Worm (Caenorhabditis elegans) whole organism, early embryonic: Measurements from ENCODE around the gene rme-4.

ENCODE experiments used
- B0310.2 ChIP-seq: sonication (generic microtip); optimal IDR thresholded peaks from 2 replicates; lab custom pipeline; 2016; ENCODE audit warnings: mild to moderate bottlenecking, missing genetic modification characterization, missing compliant biosample characterization
- F13C5.2 ChIP-seq: sonication (generic microtip); optimal IDR thresholded peaks from 2 replicates; lab custom pipeline; 2017; ENCODE audit warnings: mild to moderate bottlenecking, missing genetic modification characterization, inconsistent platforms, missing compliant biosample characterization
- aly-1 ChIP-seq: sonication (generic microtip); optimal IDR thresholded peaks from 2 replicates; lab custom pipeline; 2016; ENCODE audit warnings: missing genetic modification characterization, missing compliant biosample characterization
- ama-1 ChIP-seq: fragments of 150-350 bp; optimal IDR thresholded peaks from 2 replicates; lab custom pipeline; 2014
- ceh-13 ChIP-seq: fragments of 200-800 bp; sonication (Bioruptor generic); optimal IDR thresholded peaks from 2 replicates; lab custom pipeline; 2018; ENCODE audit warnings: mild to moderate bottlenecking, missing genetic modification characterization, missing compliant biosample characterization
- ceh-36 ChIP-seq: sonication (generic microtip); optimal IDR thresholded peaks from 2 replicates; lab custom pipeline; 2016; ENCODE audit warnings: missing genetic modification characterization, inconsistent platforms, missing compliant biosample characterization
- ets-7 ChIP-seq: sonication (generic microtip); optimal IDR thresholded peaks from 2 replicates; lab custom pipeline; 2016; ENCODE audit warnings: missing genotype, missing genetic modification characterization, missing compliant biosample characterization
- flt-1 ChIP-seq: fragments of 200-800 bp; sonication (Bioruptor generic); IDR thresholded peaks from 2 replicates; pipeline ENCODE4 v1.3.6; 2022; ENCODE audit warnings: missing genetic modification characterization, missing compliant biosample characterization
- hmbx-1 ChIP-seq: sonication (generic microtip); optimal IDR thresholded peaks from 2 replicates; lab custom pipeline; 2016; ENCODE audit warnings: mild to moderate bottlenecking, missing genetic modification characterization, missing compliant biosample characterization
- hmg-4 ChIP-seq: fragments of 200-800 bp; sonication (Bioruptor generic); optimal IDR thresholded peaks from 2 replicates; lab custom pipeline; 2018; ENCODE audit warnings: mild to moderate bottlenecking, missing genetic modification characterization, missing compliant biosample characterization
- hnd-1 ChIP-seq: sonication (generic microtip); optimal IDR thresholded peaks from 2 replicates; lab custom pipeline; 2016; ENCODE audit warnings: missing genetic modification characterization, missing compliant biosample characterization
- pes-1 ChIP-seq: fragments of 200-800 bp; sonication (Bioruptor generic); IDR thresholded peaks from 2 replicates; pipeline ENCODE4 v1.3.6; 2022; ENCODE audit warnings: missing genetic modification reagents, missing genetic modification characterization, missing compliant biosample characterization
- scrt-1 ChIP-seq: fragments of 200-800 bp; sonication (Bioruptor generic); IDR thresholded peaks from 2 replicates; pipeline ENCODE4 v1.3.6; 2022; ENCODE audit warnings: missing genetic modification characterization, missing compliant biosample characterization
- sea-1 ChIP-seq: fragments of 200-800 bp; sonication (Bioruptor generic); conservative IDR thresholded peaks from 2 replicates; pipeline ENCODE4 v1.3.6; 2022; ENCODE audit warnings: missing genetic modification characterization, missing compliant biosample characterization
- tbx-11 ChIP-seq: fragments of 200-800 bp; sonication (Bioruptor generic); IDR thresholded peaks from 2 replicates; pipeline ENCODE4 v1.3.6; 2022; ENCODE audit warnings: missing genetic modification characterization, missing compliant biosample characterization
- tbx-37 ChIP-seq: fragments of 200-800 bp; sonication (Bioruptor generic); conservative IDR thresholded peaks from 2 replicates; pipeline ENCODE4 v1.3.6; 2022; ENCODE audit warnings: missing genetic modification reagents, missing genetic modification characterization, missing compliant biosample characterization
- tra-4 ChIP-seq: sonication (generic microtip); optimal IDR thresholded peaks from 2 replicates; lab custom pipeline; 2017; ENCODE audit warnings: missing genetic modification characterization, missing compliant biosample characterization

The rme-4 gene

DNA sequence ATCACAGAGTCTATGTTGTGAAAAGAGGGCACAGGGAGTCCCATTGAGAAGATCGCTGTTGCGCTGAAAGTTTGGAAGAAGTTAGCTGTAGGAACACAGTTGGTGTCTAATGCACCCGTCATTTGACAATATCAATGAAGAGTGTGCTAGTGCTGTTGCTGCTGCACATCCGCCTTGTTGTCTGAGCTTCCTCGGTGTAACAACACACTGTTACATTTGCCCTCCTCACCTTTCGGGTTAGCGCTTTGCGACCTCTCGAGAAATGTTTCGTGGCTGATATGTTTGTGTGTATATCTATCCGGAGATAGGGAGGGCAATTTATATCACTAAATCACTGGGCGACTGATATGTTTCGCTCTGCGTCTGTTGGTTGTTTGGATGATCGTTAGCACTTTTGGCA, 14.6 kb upstream of the rme-4 start:
- TF ChIP-seq ceh-36 (tag; lab: Kevin White, UChicago) (no peak), hmg-4 (GFP tag; lab: Kevin White, UChicago) (peak; percentile 54)

DNA sequence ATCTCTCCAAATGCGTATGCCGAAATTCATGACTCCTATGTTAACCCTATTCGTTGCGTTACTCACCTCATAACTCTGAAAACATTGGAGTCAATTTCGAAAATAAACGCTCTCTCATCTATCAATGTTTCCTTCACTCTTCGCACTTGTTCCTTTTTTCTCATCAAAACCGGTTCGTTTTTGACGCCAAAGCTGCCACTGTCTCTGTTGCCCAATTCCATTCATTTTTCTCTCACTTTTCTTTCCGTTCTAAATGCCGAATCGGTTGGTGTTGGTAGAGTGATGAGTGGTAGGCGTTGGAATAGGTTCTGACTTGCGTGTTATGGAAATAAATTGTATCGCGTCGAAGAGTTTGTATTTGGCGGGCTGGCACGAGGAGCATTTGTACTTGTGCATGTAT, 13.7 kb upstream of the rme-4 start:
- TF ChIP-seq pes-1 (GFP tag; lab: Robert Waterston, UW) (no peak), tbx-11 (no peak)

DNA sequence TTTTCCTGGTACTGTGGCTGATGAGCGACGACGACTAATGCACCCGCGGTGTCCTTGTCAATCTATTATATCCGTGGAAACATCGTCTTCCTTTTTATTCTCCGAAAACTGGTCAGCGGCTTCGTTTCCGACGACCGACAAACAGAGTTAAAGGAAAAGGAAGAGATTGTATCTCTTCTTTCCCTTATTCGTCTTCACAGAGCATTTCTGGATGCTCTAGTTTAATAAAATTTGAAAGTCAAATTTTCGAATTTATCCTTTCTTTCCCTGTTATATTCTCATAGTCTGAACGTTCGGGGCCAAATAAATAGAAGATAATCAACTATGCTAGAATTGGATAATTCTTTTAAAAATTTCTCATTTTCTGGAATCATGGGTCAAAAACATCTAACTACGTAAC, 13.1 kb upstream of the rme-4 start:
- TF ChIP-seq ceh-36 (tag; lab: Kevin White, UChicago): no peak
- no peak for TF ChIP-seq F13C5.2 (tag; lab: Kevin White, UChicago)
- TF ChIP-seq tra-4 (tag; lab: Kevin White, UChicago): no peak
- TF ChIP-seq ama-1: no peak
- TF ChIP-seq pes-1 (GFP tag; lab: Robert Waterston, UW): no peak
- TF ChIP-seq scrt-1: no peak
- TF ChIP-seq tbx-37: no peak
- TF ChIP-seq flt-1 (GFP tag; lab: Robert Waterston, UW): no peak
- no peak for TF ChIP-seq aly-1
- no peak for TF ChIP-seq ets-7 (tag; lab: Kevin White, UChicago)
- TF ChIP-seq tbx-11: no peak
- no peak for TF ChIP-seq ceh-13 (GFP tag; lab: Kevin White, UChicago)
- no peak for TF ChIP-seq sea-1 (GFP tag; lab: Robert Waterston, UW)
- no peak for TF ChIP-seq B0310.2
- no peak for TF ChIP-seq hmg-4 (GFP tag; lab: Kevin White, UChicago)

DNA sequence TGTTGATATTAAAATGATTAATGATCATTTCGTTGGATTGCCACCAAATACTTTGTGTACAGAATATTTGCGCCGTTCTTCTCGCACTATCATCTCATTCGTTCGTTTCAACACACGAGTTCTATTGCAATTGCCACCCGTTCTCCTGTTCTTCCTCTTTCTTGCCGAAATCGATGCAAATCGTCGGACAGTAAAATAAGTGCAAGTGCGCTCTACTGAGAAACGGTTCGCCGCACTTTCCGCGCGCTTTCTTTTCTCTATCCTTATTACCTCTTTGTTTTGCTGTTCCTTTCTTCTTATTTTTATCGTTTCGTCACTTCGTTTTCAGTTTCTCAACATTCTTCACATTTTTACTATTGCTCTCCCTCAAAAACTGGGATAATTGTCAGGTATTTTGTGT, 11.5 kb upstream of the rme-4 start:
- TF ChIP-seq tbx-11 (no peak), ets-7 (tag; lab: Kevin White, UChicago) (no peak), aly-1 (no peak), tbx-37 (no peak; the same call in 1 of the 2 replicates), F13C5.2 (tag; lab: Kevin White, UChicago) (no peak), ama-1 (no peak), scrt-1 (no peak), flt-1 (GFP tag; lab: Robert Waterston, UW) (no peak), ceh-36 (tag; lab: Kevin White, UChicago) (no peak), B0310.2 (no peak), pes-1 (GFP tag; lab: Robert Waterston, UW) (no peak), tra-4 (tag; lab: Kevin White, UChicago) (no peak), hnd-1 (tag; lab: Kevin White, UChicago) (no peak), sea-1 (GFP tag; lab: Robert Waterston, UW) (no peak), hmbx-1 (tag; lab: Kevin White, UChicago) (no peak), hmg-4 (GFP tag; lab: Kevin White, UChicago) (no peak), ceh-13 (GFP tag; lab: Kevin White, UChicago) (no peak)

DNA sequence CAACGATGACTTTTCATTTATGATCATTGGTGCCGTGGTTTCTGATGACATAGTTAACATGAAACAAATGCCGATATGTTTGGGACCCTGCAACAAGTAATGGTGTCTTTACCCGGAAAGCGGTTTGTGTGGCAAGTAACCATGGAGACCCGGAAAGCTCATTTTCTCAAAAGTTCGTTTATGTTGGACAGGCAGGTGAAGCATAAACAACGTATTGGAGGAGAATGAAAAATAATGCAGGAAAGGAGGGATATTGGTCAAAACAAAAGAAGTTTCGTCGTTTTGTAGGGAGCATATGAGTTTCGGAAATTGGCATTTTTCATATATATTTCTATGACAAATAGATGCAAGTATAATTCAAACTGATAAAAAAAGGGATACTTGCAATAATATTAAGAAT, 6.8 kb upstream of the rme-4 start, which contains the start of gene dyf-6:
Gene dyf-6 (minus strand): TSS at position 101 of the 400 bp plus-strand sequence.
- TF ChIP-seq pes-1 (GFP tag; lab: Robert Waterston, UW): no peak
- TF ChIP-seq hnd-1 (tag; lab: Kevin White, UChicago): no peak

DNA sequence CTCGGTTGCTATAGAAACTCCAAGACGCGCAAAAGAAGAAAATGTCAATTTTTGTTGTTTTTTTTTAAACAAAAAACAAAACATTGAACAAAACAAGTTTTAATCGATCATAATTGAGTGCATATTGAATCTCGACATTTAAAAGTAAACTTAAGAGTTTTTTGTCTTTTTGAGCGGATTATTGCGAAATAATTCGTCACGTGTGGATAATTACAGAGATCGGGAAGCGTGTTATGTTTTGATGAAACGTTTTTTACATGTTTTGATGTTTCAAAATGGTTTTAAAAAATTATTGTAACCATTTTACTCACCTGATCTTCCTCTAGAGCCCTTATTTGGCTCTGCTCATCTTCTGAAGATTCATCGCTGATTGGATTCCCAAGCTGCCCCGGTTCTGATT, 6.4 kb upstream of the rme-4 start:
- TF ChIP-seq tbx-11 (no peak), sea-1 (GFP tag; lab: Robert Waterston, UW) (no peak), tra-4 (tag; lab: Kevin White, UChicago) (no peak), B0310.2 (no peak), tbx-37 (no peak), hnd-1 (tag; lab: Kevin White, UChicago) (no peak), pes-1 (GFP tag; lab: Robert Waterston, UW) (no peak), aly-1 (no peak), flt-1 (GFP tag; lab: Robert Waterston, UW) (no peak), ets-7 (tag; lab: Kevin White, UChicago) (no peak), F13C5.2 (tag; lab: Kevin White, UChicago) (no peak), scrt-1 (no peak), hmg-4 (GFP tag; lab: Kevin White, UChicago) (no peak), ama-1 (no peak), ceh-13 (GFP tag; lab: Kevin White, UChicago) (no peak), hmbx-1 (tag; lab: Kevin White, UChicago) (no peak), ceh-36 (tag; lab: Kevin White, UChicago) (no peak)

DNA sequence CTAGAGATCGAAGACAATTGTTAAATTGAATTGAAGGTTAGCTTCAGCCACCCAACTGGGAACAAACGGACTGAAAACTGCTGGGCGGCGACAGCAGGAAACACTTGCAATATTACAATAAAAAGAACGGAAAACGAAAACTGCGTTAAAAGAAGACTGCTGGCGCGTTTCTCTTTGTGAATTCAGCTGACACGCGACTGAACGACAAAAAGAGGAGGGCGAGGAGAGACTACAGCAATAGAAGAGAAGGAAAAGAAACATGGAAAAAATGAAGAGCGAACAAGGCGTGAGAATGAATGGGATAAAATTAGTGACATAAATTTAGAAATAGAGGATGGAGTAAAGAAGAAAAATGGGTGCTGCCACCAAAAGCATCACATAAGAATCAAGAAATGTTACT, 2.0 kb downstream of the rme-4 start:
- TF ChIP-seq hmg-4 (GFP tag; lab: Kevin White, UChicago) (no peak), flt-1 (GFP tag; lab: Robert Waterston, UW) (0 out of 2 replicates have a peak, but pooled peaks have one; percentile 26), tbx-11 (no peak)

DNA sequence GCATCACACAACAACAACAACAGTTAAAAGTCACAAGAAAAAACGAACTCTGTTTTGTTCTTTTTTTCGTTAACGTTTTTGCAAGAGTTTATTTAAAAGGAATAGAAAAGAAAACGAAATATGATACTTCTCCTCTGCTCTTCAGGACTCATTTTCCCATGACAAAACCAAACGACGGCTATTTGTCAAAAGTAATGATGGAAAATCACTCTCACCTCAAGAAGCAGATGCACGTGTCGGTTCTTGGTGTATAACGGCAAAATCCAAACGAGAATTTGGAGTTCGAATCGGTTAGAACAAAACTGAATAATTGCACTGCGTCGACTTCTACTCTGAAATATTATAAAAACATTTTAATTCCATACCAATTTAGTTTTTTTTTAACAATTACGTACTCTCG, 2.7 kb downstream of the rme-4 start:
- TF ChIP-seq hmbx-1 (tag; lab: Kevin White, UChicago) (no peak), tbx-37 (no peak), sea-1 (GFP tag; lab: Robert Waterston, UW) (no peak), ceh-13 (GFP tag; lab: Kevin White, UChicago) (no peak), hnd-1 (tag; lab: Kevin White, UChicago) (no peak), flt-1 (GFP tag; lab: Robert Waterston, UW) (no peak), ceh-36 (tag; lab: Kevin White, UChicago) (no peak), F13C5.2 (tag; lab: Kevin White, UChicago) (no peak)

ce11 chrX:10373581-10373980, 6.1 kb downstream of the rme-4 start:
- TF ChIP-seq scrt-1: no peak
- no peak for TF ChIP-seq ceh-36 (tag; lab: Kevin White, UChicago)
- TF ChIP-seq ets-7 (tag; lab: Kevin White, UChicago): no peak
- TF ChIP-seq aly-1: peak; percentile 4
- TF ChIP-seq tbx-37: no peak
- TF ChIP-seq flt-1 (GFP tag; lab: Robert Waterston, UW): no peak
- TF ChIP-seq F13C5.2 (tag; lab: Kevin White, UChicago): no peak
- no peak for TF ChIP-seq hnd-1 (tag; lab: Kevin White, UChicago)
- TF ChIP-seq pes-1 (GFP tag; lab: Robert Waterston, UW): no peak
- peak; percentile 16 for TF ChIP-seq hmg-4 (GFP tag; lab: Kevin White, UChicago)
- no peak for TF ChIP-seq tbx-11
